Fruit fly (Drosophila melanogaster): Measurements from ENCODE around the gene CG32270.

The CG32270 gene

DNA sequence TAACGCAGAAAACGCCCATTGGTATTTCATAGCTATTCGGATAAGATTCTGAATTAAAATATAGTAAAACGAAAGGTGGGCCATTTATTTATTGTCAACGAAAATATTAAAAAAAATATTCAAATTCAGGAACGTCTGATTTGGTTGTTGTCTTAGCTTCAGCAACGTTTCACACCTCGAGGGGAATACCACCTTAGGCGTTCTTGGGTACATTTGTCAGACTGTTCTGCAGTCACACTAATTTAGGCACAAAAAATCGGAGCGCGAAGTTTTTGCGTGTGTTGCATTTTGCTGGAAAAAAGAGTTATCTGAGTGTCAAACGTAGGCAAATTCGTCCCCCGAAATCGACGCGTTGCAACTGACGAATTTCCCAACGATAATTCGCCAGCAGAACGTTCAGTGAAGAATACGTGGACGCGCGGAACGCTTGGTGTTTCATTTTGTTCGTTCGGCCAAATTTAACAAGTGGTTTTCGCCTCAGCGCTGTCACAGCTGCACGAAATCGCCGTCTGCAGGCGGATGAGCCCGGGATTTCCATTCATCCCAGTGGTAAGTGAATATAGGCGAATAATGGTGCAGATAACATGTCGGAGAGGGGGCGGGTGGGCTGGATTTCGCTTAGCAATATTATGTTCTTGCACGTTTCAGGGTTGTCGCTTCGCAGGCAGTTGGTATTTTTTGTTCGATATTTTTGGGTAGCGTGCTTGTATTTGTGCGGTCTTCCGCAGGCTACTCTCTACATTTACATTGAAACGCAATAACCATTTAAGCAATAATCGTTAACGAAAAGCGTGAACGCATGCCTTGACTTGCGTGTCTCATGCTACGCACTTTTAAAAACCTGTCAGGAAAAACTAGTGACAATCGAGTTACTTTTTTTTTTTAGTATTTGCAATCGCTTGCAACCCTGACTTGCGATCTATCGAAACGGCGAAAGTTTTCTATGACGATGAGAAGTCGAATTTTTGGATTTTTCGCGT is 16.2 kb upstream of the CG32270 start, which contains the start of gene Larp4B (continued):
- TF ChIP-seq NK7.1 (GFP tag; optimal IDR thresholded peaks at IDR 0.05): no peak
- TF ChIP-seq pzg (GFP tag; optimal IDR thresholded peaks at IDR 0.05): peak; percentile 89
- TF ChIP-seq CG13775 (GFP tag; optimal IDR thresholded peaks at IDR 0.05): peak; percentile 37
- 0 out of 3 replicates have a peak, but pooled peaks have one; percentile 39 for TF ChIP-seq zen2 (GFP tag; IDR thresholded peaks at IDR 0.05; ENCODE audit: partially characterized antibody)
- TF ChIP-seq CG10979 (tag; optimal IDR thresholded peaks at IDR 0.05): no peak
- TF ChIP-seq CG12155 (GFP tag; optimal IDR thresholded peaks at IDR 0.05): no peak
- TF ChIP-seq mam (GFP tag; optimal IDR thresholded peaks at IDR 0.05): peak; percentile 28
- TF ChIP-seq CG33213 (GFP tag; optimal IDR thresholded peaks at IDR 0.05): peak; percentile 80
- TF ChIP-seq CG3838 (GFP tag; optimal IDR thresholded peaks at IDR 0.05): no peak
- no peak for TF ChIP-seq Deaf1 (tag; optimal IDR thresholded peaks at IDR 0.05)
- no peak for TF ChIP-seq cwo (GFP tag; optimal IDR thresholded peaks at IDR 0.05)
- TF ChIP-seq CG7357 (GFP tag; IDR thresholded peaks at IDR 0.05): 0 out of 3 replicates have a peak, but pooled peaks have one; percentile 21
- TF ChIP-seq CG14710 (tag; optimal IDR thresholded peaks at IDR 0.05): peak; percentile 43
- no peak for TF ChIP-seq chif (GFP tag; optimal IDR thresholded peaks at IDR 0.05)
- TF ChIP-seq crol (GFP tag; IDR thresholded peaks at IDR 0.05): peak; percentile 86
- TF ChIP-seq CG7271 (tag; optimal IDR thresholded peaks at IDR 0.05): no peak
- TF ChIP-seq ftz-f1 (GFP tag; optimal IDR thresholded peaks at IDR 0.05): no peak
- TF ChIP-seq Dp (GFP tag; optimal IDR thresholded peaks at IDR 0.05): peak; percentile 71
- no peak for TF ChIP-seq Drgx (GFP tag; IDR thresholded peaks at IDR 0.05)
- no peak for TF ChIP-seq sug (tag; optimal IDR thresholded peaks at IDR 0.05)
- TF ChIP-seq CG2875 (GFP tag; optimal IDR thresholded peaks at IDR 0.05): no peak
- TF ChIP-seq Opbp (GFP tag; IDR thresholded peaks at IDR 0.05; ENCODE audit: partially characterized antibody): peak; percentile 35; the same call in 2 of the 3 replicates
- TF ChIP-seq pan (optimal IDR thresholded peaks at IDR 0.05): no peak
- no peak for TF ChIP-seq pan (GFP tag; optimal IDR thresholded peaks at IDR 0.05 in 1 of 2, IDR thresholded peaks at IDR 0.05 in 1 of 2)
- no peak for TF ChIP-seq vfl (GFP tag; optimal IDR thresholded peaks at IDR 0.05)
- no peak for TF ChIP-seq CG17328 (GFP tag; IDR thresholded peaks at IDR 0.05)
- TF ChIP-seq Atf6 (GFP tag; IDR thresholded peaks at IDR 0.05): no peak
- TF ChIP-seq caup (GFP tag; optimal IDR thresholded peaks at IDR 0.05; ENCODE audit: severe bottlenecking): peak; percentile 16
- TF ChIP-seq CG15011 (GFP tag; optimal IDR thresholded peaks at IDR 0.05): no peak
- no peak for TF ChIP-seq CG12769 (tag; optimal IDR thresholded peaks at IDR 0.05)
- 0 out of 2 replicates have a peak, but pooled peaks have one; percentile 27 for TF ChIP-seq CG14014 (GFP tag; IDR thresholded peaks at IDR 0.05)
- TF ChIP-seq gem (tag; optimal IDR thresholded peaks at IDR 0.05): no peak
- peak; percentile 94 for TF ChIP-seq kah (GFP tag; optimal IDR thresholded peaks at IDR 0.05)
- no peak for TF ChIP-seq so (GFP tag; IDR thresholded peaks at IDR 0.05)
- TF ChIP-seq Neu2 (GFP tag; optimal IDR thresholded peaks at IDR 0.05; ENCODE audit: borderline replicate concordance): no peak
- TF ChIP-seq CG9876 (GFP tag; optimal IDR thresholded peaks at IDR 0.05): no peak
- peak; percentile 22 for TF ChIP-seq Max (GFP tag; optimal IDR thresholded peaks at IDR 0.05)
- TF ChIP-seq CG30431 (GFP tag; optimal IDR thresholded peaks at IDR 0.05): no peak
- no peak for TF ChIP-seq peb (GFP tag; IDR thresholded peaks at IDR 0.05)
- TF ChIP-seq CG17829 (tag; optimal IDR thresholded peaks at IDR 0.05): peak; percentile 22
- no peak for TF ChIP-seq C15 (GFP tag; IDR thresholded peaks at IDR 0.05)
- no peak for TF ChIP-seq ase (GFP tag; IDR thresholded peaks at IDR 0.05)
- no peak for TF ChIP-seq odd (GFP tag; optimal IDR thresholded peaks at IDR 0.05)
- no peak for TF ChIP-seq CG18764 (GFP tag; optimal IDR thresholded peaks at IDR 0.05)
- no peak for TF ChIP-seq CG12104 (GFP tag; optimal IDR thresholded peaks at IDR 0.05)
- no peak for TF ChIP-seq NFAT (GFP tag; IDR thresholded peaks at IDR 0.05)
- no peak for TF ChIP-seq luna (GFP tag; optimal IDR thresholded peaks at IDR 0.05)
- TF ChIP-seq tup (GFP tag; optimal IDR thresholded peaks at IDR 0.05): no peak
